Worm (Caenorhabditis elegans): ENCODE data around the gene F20D6.15.

- TF ChIP-seq him-1 (tag; optimal IDR thresholded peaks at IDR 0.05) (no peak), dao-5 (tag; optimal IDR thresholded peaks at IDR 0.05) (no peak)
These were observed 19.9 kb downstream of the F20D6.15 start, which contains the start of gene F20D6.8 for ce11 chrV:8168219-8168962.

Data from whole organism, L4/young adult.